Worm (Caenorhabditis elegans): ENCODE results near the gene F09E5.14.

ce11 chrII:5324653-5325052 lies 20.0 kb downstream of the F09E5.14 start:
- TF ChIP-seq lin-15B (tag; optimal IDR thresholded peaks at IDR 0.05) (no peak), pha-4 (GFP tag; IDR thresholded peaks at IDR 0.05) (no peak), pha-4 (tag; optimal IDR thresholded peaks at IDR 0.05) (no peak), nhr-11 (tag; optimal IDR thresholded peaks at IDR 0.05) (no peak), daf-12 (tag; optimal IDR thresholded peaks at IDR 0.05) (no peak), nhr-76 (tag; optimal IDR thresholded peaks at IDR 0.05) (no peak), ces-1 (GFP tag; optimal IDR thresholded peaks at IDR 0.05) (no peak), ZK546.5 (tag; optimal IDR thresholded peaks at IDR 0.05) (no peak), rbr-2 (tag; optimal IDR thresholded peaks at IDR 0.05) (no peak), lsy-2 (tag; optimal IDR thresholded peaks at IDR 0.05) (no peak)

Measured in whole organism, L4 larva.